Worm (Caenorhabditis elegans): ENCODE data around the gene C05G5.1.

DNA sequence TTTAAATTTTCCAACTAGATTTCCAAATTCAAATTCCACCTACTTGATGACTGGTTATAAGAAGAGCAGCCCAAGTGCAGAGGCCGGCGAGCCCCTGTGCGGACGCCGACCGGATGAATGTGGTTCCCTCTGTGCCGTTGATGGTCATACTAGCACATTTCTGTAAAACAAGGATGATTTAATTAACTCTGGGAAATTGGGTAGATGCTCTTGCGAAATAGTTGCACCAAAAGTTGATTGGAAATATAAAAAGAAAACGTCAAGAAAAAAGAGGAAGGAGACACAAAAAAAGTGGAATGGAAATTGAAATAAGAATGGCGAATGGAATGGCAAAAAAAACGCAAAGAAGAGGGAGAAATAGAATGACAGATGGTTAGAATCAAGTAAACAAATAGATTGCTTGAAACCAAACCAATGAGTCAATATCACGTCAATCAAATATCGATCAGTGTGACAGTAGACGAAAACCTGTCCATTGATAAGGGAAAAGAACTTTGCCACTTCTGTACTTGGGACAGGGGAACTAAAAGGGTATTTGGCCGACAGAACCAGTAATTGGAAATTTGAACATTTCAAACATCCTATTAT, 33.1 kb downstream of the C05G5.1 start, which contains the start of gene tmem-184:
- TF ChIP-seq ceh-13 (GFP tag; optimal IDR thresholded peaks at IDR 0.05) (no peak), ama-1 (optimal IDR thresholded peaks at IDR 0.05) (no peak), flt-1 (GFP tag; IDR thresholded peaks at IDR 0.05) (no peak), tbx-37 (GFP tag; conservative IDR thresholded peaks at IDR 0.05) (no peak), tra-4 (tag; optimal IDR thresholded peaks at IDR 0.05) (no peak), hmg-4 (GFP tag; optimal IDR thresholded peaks at IDR 0.05) (no peak), hmbx-1 (tag; optimal IDR thresholded peaks at IDR 0.05) (no peak), B0310.2 (tag; optimal IDR thresholded peaks at IDR 0.05) (no peak), F13C5.2 (tag; optimal IDR thresholded peaks at IDR 0.05) (no peak)
